Fruit fly (Drosophila melanogaster) whole organism, embryonic: ENCODE results near the gene ghi.

ENCODE experiments used
- Asciz ChIP-seq: fragments of 200-800 bp; sonication (Bioruptor generic); optimal IDR thresholded peaks from 2 replicates; lab custom pipeline; 2017; ENCODE audit warnings: missing biosample characterization, mild to moderate bottlenecking, missing genetic modification characterization, missing genetic modification reagents
- CG11085 ChIP-seq: fragments of 200-800 bp; sonication (Bioruptor generic); IDR thresholded peaks from 2 replicates; pipeline ENCODE4 v1.3.6; 2022; ENCODE audit warnings: missing biosample characterization, missing genetic modification characterization
- HmgZ ChIP-seq: fragments of 200-800 bp; sonication (Bioruptor generic); optimal IDR thresholded peaks from 2 replicates; lab custom pipeline; 2018; ENCODE audit warnings: missing biosample characterization, mild to moderate bottlenecking, missing genetic modification characterization
- chinmo ChIP-seq: fragments of 200-800 bp; sonication (Bioruptor generic); IDR thresholded peaks from 4 replicates; pipeline ENCODE4 v1.3.6; 2022; ENCODE audit warnings: missing biosample characterization, missing genetic modification characterization; ENCODE audit not compliant: partially characterized antibody
- ci ChIP-seq: fragments of 200-800 bp; sonication (Bioruptor generic); IDR thresholded peaks from 3 replicates; pipeline ENCODE4 v1.3.6; 2022; ENCODE audit warnings: missing biosample characterization, missing genetic modification characterization
- kni ChIP-seq: fragments of 200-800 bp; sonication (Bioruptor generic); optimal IDR thresholded peaks from 3 replicates; lab custom pipeline; 2017; ENCODE audit warnings: mild to moderate bottlenecking, missing biosample characterization, missing genetic modification reagents, missing genetic modification characterization
- tap ChIP-seq: fragments of 200-800 bp; optimal IDR thresholded peaks from 3 replicates; lab custom pipeline; 2019; ENCODE audit warnings: missing biosample characterization, mild to moderate bottlenecking, missing genetic modification characterization, moderate library complexity

DNA sequence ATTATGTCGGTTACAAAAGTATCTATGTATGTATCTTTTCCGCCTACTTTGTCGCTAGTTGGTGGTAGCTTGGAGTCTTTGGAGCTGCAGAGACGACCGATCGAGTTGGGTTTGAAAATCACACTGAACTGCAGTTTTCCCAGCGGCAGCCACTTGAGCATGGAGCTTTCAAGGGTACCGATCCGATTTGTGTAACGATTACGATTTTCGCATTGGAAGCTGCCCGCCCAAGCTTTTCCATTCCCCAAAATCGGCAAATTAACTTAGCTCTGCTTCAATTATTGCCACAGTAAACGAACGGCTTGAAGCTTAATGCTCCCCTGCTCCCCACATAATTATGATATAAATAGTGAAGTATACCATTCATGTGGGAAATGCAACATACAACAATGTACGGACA lies 37.5 kb downstream of the ghi start, which contains the start of gene CG32036:
- TF ChIP-seq HmgZ (tag; lab: Kevin White, UChicago) (no peak), tap (tag; lab: Kevin White, UChicago) (no peak), CG11085 (no peak), kni (GFP tag; lab: Kevin White, UChicago) (no peak), chinmo (GFP tag; lab: Robert Waterston, UW) (no peak), ci (GFP tag; lab: Robert Waterston, UW) (no peak), Asciz (GFP tag; lab: Kevin White, UChicago) (no peak)
